Worm (Caenorhabditis elegans) whole organism, early embryonic: ENCODE measurements around the gene fipr-14.
A peak's percentile ranks its signal among the peaks of the same experiment; 100 is the strongest.

Source experiments
- F13C5.2 ChIP-seq: sonication (generic microtip); optimal IDR thresholded peaks from 2 replicates; lab custom pipeline; 2017; ENCODE audit warnings: mild to moderate bottlenecking, missing genetic modification characterization, inconsistent platforms, missing compliant biosample characterization
- aly-1 ChIP-seq: sonication (generic microtip); optimal IDR thresholded peaks from 2 replicates; lab custom pipeline; 2016; ENCODE audit warnings: missing genetic modification characterization, missing compliant biosample characterization
- ama-1 ChIP-seq: fragments of 150-350 bp; optimal IDR thresholded peaks from 2 replicates; lab custom pipeline; 2014
- hmg-4 ChIP-seq: fragments of 200-800 bp; sonication (Bioruptor generic); optimal IDR thresholded peaks from 2 replicates; lab custom pipeline; 2018; ENCODE audit warnings: mild to moderate bottlenecking, missing genetic modification characterization, missing compliant biosample characterization
- scrt-1 ChIP-seq: fragments of 200-800 bp; sonication (Bioruptor generic); IDR thresholded peaks from 2 replicates; pipeline ENCODE4 v1.3.6; 2022; ENCODE audit warnings: missing genetic modification characterization, missing compliant biosample characterization
- sea-1 ChIP-seq: fragments of 200-800 bp; sonication (Bioruptor generic); conservative IDR thresholded peaks from 2 replicates; pipeline ENCODE4 v1.3.6; 2022; ENCODE audit warnings: missing genetic modification characterization, missing compliant biosample characterization
- tra-4 ChIP-seq: sonication (generic microtip); optimal IDR thresholded peaks from 2 replicates; lab custom pipeline; 2017; ENCODE audit warnings: missing genetic modification characterization, missing compliant biosample characterization

DNA sequence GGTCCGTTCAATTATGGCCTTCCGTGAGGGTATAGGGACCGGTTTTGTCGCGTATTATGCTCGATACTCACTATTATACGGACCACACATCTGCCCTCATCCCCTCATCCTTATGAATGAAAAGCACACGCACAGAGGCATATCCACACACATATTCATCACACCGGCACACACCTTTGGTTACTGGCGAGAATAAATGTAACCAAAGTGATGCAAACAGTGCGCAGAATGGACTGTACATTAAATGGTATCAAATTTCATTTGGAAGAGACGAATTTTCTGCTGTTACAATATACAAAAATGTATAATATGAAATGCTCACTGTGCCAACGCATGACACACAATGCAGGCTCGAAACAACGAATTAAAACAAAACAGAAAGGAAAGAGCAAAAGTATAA lies 7.3 kb upstream of the fipr-14 start:
- no peak for TF ChIP-seq aly-1 (tag; lab: Kevin White, UChicago)
- TF ChIP-seq tra-4 (tag; lab: Kevin White, UChicago): no peak
- no peak for TF ChIP-seq F13C5.2 (tag; lab: Kevin White, UChicago)
- TF ChIP-seq ama-1 (lab: Kevin White, UChicago): no peak
- no peak for TF ChIP-seq sea-1 (GFP tag; lab: Robert Waterston, UW)
- no peak for TF ChIP-seq scrt-1 (GFP tag; lab: Robert Waterston, UW)
- TF ChIP-seq hmg-4 (GFP tag; lab: Kevin White, UChicago): peak; percentile 21
